Fruit fly (Drosophila melanogaster): ENCODE data around the gene DCX-EMAP.
A peak's percentile ranks its signal among the peaks of the same experiment; 100 is the strongest.

The DCX-EMAP gene

dm6 chr3L:14986984-14987896, 83.6 kb downstream of the DCX-EMAP start:
- peak; percentile 77 for TF ChIP-seq grn (GFP tag; optimal IDR thresholded peaks at IDR 0.05)
- TF ChIP-seq Dll (GFP tag; IDR thresholded peaks at IDR 0.05; ENCODE audit: partially characterized antibody), result no peak; the same call in 3 of the 4 replicates
- TF ChIP-seq sug (tag; optimal IDR thresholded peaks at IDR 0.05), result peak; percentile 11
- TF ChIP-seq CG13894 (tag; optimal IDR thresholded peaks at IDR 0.05), result peak; percentile 43
- peak in 1 of 2 experiments; percentile 12 for TF ChIP-seq bsh (GFP tag; optimal IDR thresholded peaks at IDR 0.05)
- no peak for TF ChIP-seq Eip74EF (GFP tag; optimal IDR thresholded peaks at IDR 0.05)
- no peak for TF ChIP-seq Spps (tag; optimal IDR thresholded peaks at IDR 0.05)
- no peak for TF ChIP-seq luna (GFP tag; optimal IDR thresholded peaks at IDR 0.05)
- TF ChIP-seq CG12104 (GFP tag; optimal IDR thresholded peaks at IDR 0.05), result no peak
- TF ChIP-seq Tbp (GFP tag; optimal IDR thresholded peaks at IDR 0.05), result no peak
- TF ChIP-seq dmrt11E (tag; optimal IDR thresholded peaks at IDR 0.05), result no peak
- TF ChIP-seq dpn (GFP tag; optimal IDR thresholded peaks at IDR 0.05), result no peak
- no peak for TF ChIP-seq tap (tag; optimal IDR thresholded peaks at IDR 0.05)
- no peak for TF ChIP-seq CG10431 (GFP tag; optimal IDR thresholded peaks at IDR 0.05)
- no peak for TF ChIP-seq CG9876 (GFP tag; optimal IDR thresholded peaks at IDR 0.05)
- TF ChIP-seq CG2202 (tag; optimal IDR thresholded peaks at IDR 0.05), result no peak
- TF ChIP-seq ewg (GFP tag; optimal IDR thresholded peaks at IDR 0.05), result no peak
- TF ChIP-seq exex (tag; optimal IDR thresholded peaks at IDR 0.05), result no peak
- TF ChIP-seq CG1603 (tag; optimal IDR thresholded peaks at IDR 0.05), result no peak
- TF ChIP-seq HHEX (GFP tag; optimal IDR thresholded peaks at IDR 0.05), result no peak
- TF ChIP-seq Lpt (GFP tag; optimal IDR thresholded peaks at IDR 0.05), result no peak
- no peak for TF ChIP-seq Ada2b (GFP tag; IDR thresholded peaks at IDR 0.05)
- TF ChIP-seq Nf-YA (GFP tag; IDR thresholded peaks at IDR 0.05), result no peak
- no peak for TF ChIP-seq CG1233 (GFP tag; optimal IDR thresholded peaks at IDR 0.05)
- TF ChIP-seq TFAM (GFP tag; optimal IDR thresholded peaks at IDR 0.05), result no peak
- peak; percentile 65 for TF ChIP-seq cad (GFP tag; optimal IDR thresholded peaks at IDR 0.05)
- no peak for TF ChIP-seq CG12219 (GFP tag; optimal IDR thresholded peaks at IDR 0.05)
- no peak for TF ChIP-seq CG8089 (GFP tag; optimal IDR thresholded peaks at IDR 0.05)
- no peak for TF ChIP-seq pfk (GFP tag; optimal IDR thresholded peaks at IDR 0.05)
- no peak for TF ChIP-seq CG7839 (tag; optimal IDR thresholded peaks at IDR 0.05)
- no peak for TF ChIP-seq CG10209 (GFP tag; optimal IDR thresholded peaks at IDR 0.05)
- TF ChIP-seq sob (GFP tag; IDR thresholded peaks at IDR 0.05), result no peak
- TF ChIP-seq slbo (GFP tag; IDR thresholded peaks at IDR 0.05), result no peak
- no peak for TF ChIP-seq CG8944 (GFP tag; optimal IDR thresholded peaks at IDR 0.05)
- no peak for TF ChIP-seq MTF-1 (GFP tag; optimal IDR thresholded peaks at IDR 0.05; ENCODE audit: borderline replicate concordance)
- TF ChIP-seq CG14710 (tag; optimal IDR thresholded peaks at IDR 0.05), result no peak
- TF ChIP-seq CG2199 (GFP tag; IDR thresholded peaks at IDR 0.05), result peak; percentile 60; the same call in 2 of the 3 replicates
- no peak for TF ChIP-seq CG18764 (GFP tag; optimal IDR thresholded peaks at IDR 0.05)
- TF ChIP-seq CG7556 (GFP tag; optimal IDR thresholded peaks at IDR 0.05), result no peak
- TF ChIP-seq CG5953 (GFP tag; IDR thresholded peaks at IDR 0.05), result no peak
- TF ChIP-seq CoRest (tag; optimal IDR thresholded peaks at IDR 0.05), result no peak
- no peak for TF ChIP-seq CG4328 (GFP tag; optimal IDR thresholded peaks at IDR 0.05)
- TF ChIP-seq BEAF-32 (GFP tag; optimal IDR thresholded peaks at IDR 0.05), result no peak
- peak; percentile 83 for TF ChIP-seq Jarid2 (GFP tag; optimal IDR thresholded peaks at IDR 0.05)
- TF ChIP-seq CG10959 (GFP tag; IDR thresholded peaks at IDR 0.05), result no peak
- TF ChIP-seq CG11085 (GFP tag; IDR thresholded peaks at IDR 0.05), result no peak
- TF ChIP-seq Doc3 (GFP tag; IDR thresholded peaks at IDR 0.05; ENCODE audit: partially characterized antibody), result 0 out of 3 replicates have a peak, but pooled peaks have one; percentile 45
- TF ChIP-seq CG13287 (GFP tag; IDR thresholded peaks at IDR 0.05; ENCODE audit: partially characterized antibody), result peak; percentile 28; the same call in 1 of the 2 replicates
